Fruit fly (Drosophila melanogaster): ENCODE measurements around the gene asl.

dm6 chr3R:5568590-5568989, 37.8 kb downstream of the asl start, which contains the start of the genes CG2931 and Rheb:
- no peak for TF ChIP-seq GATAd (GFP tag; optimal IDR thresholded peaks at IDR 0.05)
- TF ChIP-seq Sp1 (GFP tag; optimal IDR thresholded peaks at IDR 0.05): peak; percentile 34
- peak; percentile 40 for TF ChIP-seq psq (GFP tag; optimal IDR thresholded peaks at IDR 0.05)
- TF ChIP-seq lola (GFP tag; optimal IDR thresholded peaks at IDR 0.05): no peak
- no peak for TF ChIP-seq Mio (GFP tag; optimal IDR thresholded peaks at IDR 0.05)
